Worm (Caenorhabditis elegans): ENCODE data around the gene C14C6.13.

Gene C14C6.13

DNA sequence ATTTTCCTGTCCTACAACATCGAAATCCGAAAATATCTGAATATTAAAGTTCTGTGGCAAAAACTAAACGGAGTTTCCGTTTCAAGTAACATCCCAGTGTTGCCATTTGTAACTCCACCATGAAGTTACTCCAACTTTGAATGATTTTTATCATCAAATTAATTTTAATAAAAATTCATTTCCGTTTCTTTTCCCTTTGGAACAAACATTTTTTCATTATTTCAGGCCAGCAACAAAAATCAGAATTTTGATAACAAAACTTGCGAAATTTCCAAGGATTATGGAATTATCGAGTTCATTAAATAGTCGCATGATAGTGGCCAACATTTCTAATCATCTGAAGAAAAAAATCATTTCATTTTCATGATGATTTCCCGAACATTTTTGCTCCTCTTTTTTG, 11.7 kb downstream of the C14C6.13 start, which contains the start of gene C14C6.2:
Gene C14C6.2, plus strand, starts transcription at position 301 of the 400 bp plus-strand sequence.
- peak; percentile 9 for TF ChIP-seq elt-2 (tag; optimal IDR thresholded peaks at IDR 0.05)
- TF ChIP-seq ztf-11 (tag; optimal IDR thresholded peaks at IDR 0.05): no peak

ce11 chrV:559940-560339, 14.6 kb downstream of the C14C6.13 start, which contains the start of gene srx-7:
Gene srx-7, plus strand, starts transcription at chrV:560195.
- TF ChIP-seq unc-39 (tag; optimal IDR thresholded peaks at IDR 0.05) (no peak), ama-1 (optimal IDR thresholded peaks at IDR 0.05) (no peak), egl-27 (tag; optimal IDR thresholded peaks at IDR 0.05) (no peak)

ce11 chrV:556055-556454, 18.5 kb downstream of the C14C6.13 start, which contains the start of gene srx-8:
Gene srx-8, minus strand, starts transcription at chrV:556155.
- no peak for TF ChIP-seq unc-39 (tag; optimal IDR thresholded peaks at IDR 0.05)
- TF ChIP-seq lsy-12 (tag; optimal IDR thresholded peaks at IDR 0.05): no peak
- TF ChIP-seq snpc-4 (tag; optimal IDR thresholded peaks at IDR 0.05): no peak
- no peak for TF ChIP-seq ceh-28 (tag; optimal IDR thresholded peaks at IDR 0.05)
- no peak for TF ChIP-seq mdl-1 (tag; optimal IDR thresholded peaks at IDR 0.05)
- no peak for TF ChIP-seq aly-2 (tag; optimal IDR thresholded peaks at IDR 0.05)
- TF ChIP-seq nhr-67 (tag; optimal IDR thresholded peaks at IDR 0.05): no peak
- no peak for TF ChIP-seq ceh-9 (tag; optimal IDR thresholded peaks at IDR 0.05)
- TF ChIP-seq skn-1 (tag; optimal IDR thresholded peaks at IDR 0.05): no peak
- no peak for TF ChIP-seq ztf-11 (tag; optimal IDR thresholded peaks at IDR 0.05)
- no peak for TF ChIP-seq mml-1 (tag; optimal IDR thresholded peaks at IDR 0.05)
- no peak for TF ChIP-seq lin-39 (tag; optimal IDR thresholded peaks at IDR 0.05)
- no peak for TF ChIP-seq daf-12 (tag; optimal IDR thresholded peaks at IDR 0.05)
- TF ChIP-seq zag-1 (tag; optimal IDR thresholded peaks at IDR 0.05): no peak
- TF ChIP-seq R02D3.7 (tag; optimal IDR thresholded peaks at IDR 0.05): no peak

ce11 chrV:553067-553466, 21.5 kb downstream of the C14C6.13 start, which contains the start of gene C14C6.8:
Gene C14C6.8, minus strand, starts transcription at chrV:553167.
- TF ChIP-seq fkh-2 (tag; optimal IDR thresholded peaks at IDR 0.05) (no peak), unc-39 (tag; optimal IDR thresholded peaks at IDR 0.05) (no peak), R02D3.7 (tag; optimal IDR thresholded peaks at IDR 0.05) (no peak), nhr-23 (tag; optimal IDR thresholded peaks at IDR 0.05) (no peak), ceh-28 (tag; optimal IDR thresholded peaks at IDR 0.05) (no peak)

- TF ChIP-seq nhr-28 (tag; optimal IDR thresholded peaks at IDR 0.05) (no peak), ceh-9 (tag; optimal IDR thresholded peaks at IDR 0.05) (no peak), ztf-11 (tag; optimal IDR thresholded peaks at IDR 0.05) (no peak), aly-2 (tag; optimal IDR thresholded peaks at IDR 0.05) (no peak), pha-4 (tag; optimal IDR thresholded peaks at IDR 0.05) (no peak), nhr-76 (tag; optimal IDR thresholded peaks at IDR 0.05) (no peak), nhr-237 (tag; optimal IDR thresholded peaks at IDR 0.05) (no peak), elt-3 (tag; optimal IDR thresholded peaks at IDR 0.05) (no peak), ZK546.5 (tag; optimal IDR thresholded peaks at IDR 0.05) (no peak), zag-1 (tag; optimal IDR thresholded peaks at IDR 0.05) (no peak), daf-12 (tag; optimal IDR thresholded peaks at IDR 0.05) (no peak), fkh-10 (GFP tag; optimal IDR thresholded peaks at IDR 0.05) (no peak), nhr-67 (tag; optimal IDR thresholded peaks at IDR 0.05) (no peak), nhr-77 (tag; optimal IDR thresholded peaks at IDR 0.05) (no peak), mdl-1 (tag; optimal IDR thresholded peaks at IDR 0.05) (no peak), unc-39 (tag; optimal IDR thresholded peaks at IDR 0.05) (no peak)
Observed at ce11 chrV:552406-552805, 22.1 kb downstream of the C14C6.13 start.

ce11 chrV:547980-548379, 26.6 kb downstream of the C14C6.13 start, which contains the start of gene C14C6.6:
Gene C14C6.6, minus strand, starts transcription at chrV:548080.
- TF ChIP-seq egl-5 (tag; optimal IDR thresholded peaks at IDR 0.05): no peak
- no peak for TF ChIP-seq pha-4 (tag; optimal IDR thresholded peaks at IDR 0.05)
- no peak for TF ChIP-seq ZK546.5 (tag; optimal IDR thresholded peaks at IDR 0.05)
- TF ChIP-seq ceh-16 (tag; optimal IDR thresholded peaks at IDR 0.05): no peak

DNA sequence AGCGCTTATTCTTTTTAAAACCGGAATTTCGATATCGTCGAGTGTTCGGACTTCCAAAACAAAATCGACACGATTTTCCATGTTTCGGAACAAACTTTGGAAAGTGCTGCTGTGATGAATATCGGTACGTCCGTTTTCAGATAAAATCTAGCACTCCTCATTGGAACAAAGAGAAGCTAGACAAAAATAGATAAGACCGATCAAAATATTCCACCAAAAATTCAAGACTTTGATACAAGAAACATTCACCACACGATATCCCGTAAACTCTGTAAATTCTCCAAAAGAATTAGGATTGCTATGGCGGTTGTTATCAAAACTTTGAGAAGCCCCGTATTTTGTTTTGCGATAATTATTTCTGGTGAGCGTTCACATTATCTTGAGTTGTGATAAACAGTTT, 31.4 kb downstream of the C14C6.13 start, which contains the start of gene C14C6.3:
Gene C14C6.3, plus strand, starts transcription at position 301 of the 400 bp plus-strand sequence.
- TF ChIP-seq elt-1 (tag; optimal IDR thresholded peaks at IDR 0.05): peak; percentile 64
- no peak for TF ChIP-seq unc-62 (GFP tag; optimal IDR thresholded peaks at IDR 0.05)
